Worm (Caenorhabditis elegans): ENCODE measurements around the gene F58A6.2.

F58A6.2 gene

ce11 chrII:5163283-5163682 is 26.8 kb downstream of the F58A6.2 start, which contains the start of gene srb-5:
Gene srb-5 (minus strand): TSS chrII:5163383.
- TF ChIP-seq gmeb-2 (tag; optimal IDR thresholded peaks at IDR 0.05) (no peak), ahr-1 (tag; optimal IDR thresholded peaks at IDR 0.05) (no peak), lim-6 (tag; optimal IDR thresholded peaks at IDR 0.05) (no peak), ceh-19 (GFP tag; optimal IDR thresholded peaks at IDR 0.05) (no peak), sdc-2 (tag; optimal IDR thresholded peaks at IDR 0.05) (no peak), ceh-45 (GFP tag; IDR thresholded peaks at IDR 0.05) (no peak), ceh-14 (tag; optimal IDR thresholded peaks at IDR 0.05) (no peak), odd-2 (tag; optimal IDR thresholded peaks at IDR 0.05) (no peak), ceh-9 (tag; optimal IDR thresholded peaks at IDR 0.05) (no peak), ets-4 (tag; optimal IDR thresholded peaks at IDR 0.05) (no peak), ceh-2 (tag; optimal IDR thresholded peaks at IDR 0.05) (no peak), mec-3 (tag; optimal IDR thresholded peaks at IDR 0.05; ENCODE audit: borderline replicate concordance) (no peak)

DNA sequence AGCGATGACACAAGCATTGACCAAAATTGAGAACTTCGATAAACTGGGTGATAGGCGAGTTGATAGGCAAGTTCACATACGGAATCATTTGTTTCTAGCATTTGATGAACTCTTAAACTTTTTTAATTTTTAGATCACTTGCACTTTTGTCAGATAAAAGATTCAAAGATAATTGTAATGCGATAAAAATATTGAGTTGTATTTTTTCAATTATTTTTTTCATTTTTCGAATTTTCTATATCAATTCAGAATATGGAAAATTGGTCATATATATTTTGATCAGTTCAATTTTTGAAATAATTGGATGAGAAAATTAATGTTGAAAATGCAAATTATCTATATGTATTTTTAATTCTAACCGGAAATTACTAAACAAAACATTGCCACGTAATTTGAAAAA is 30.2 kb downstream of the F58A6.2 start, which contains the start of gene srb-3:
TSS of gene srb-3 (minus strand) at position 101 of the 400 bp plus-strand sequence.
- TF ChIP-seq C08G9.2 (tag; optimal IDR thresholded peaks at IDR 0.05) (no peak), rnt-1 (tag; optimal IDR thresholded peaks at IDR 0.05) (no peak), pat-9 (tag; optimal IDR thresholded peaks at IDR 0.05) (no peak), pag-3 (tag; optimal IDR thresholded peaks at IDR 0.05; ENCODE audit: borderline replicate concordance) (no peak), dve-1 (tag; optimal IDR thresholded peaks at IDR 0.05) (no peak), unc-3 (GFP tag; conservative IDR thresholded peaks at IDR 0.05) (no peak), unc-3 (tag; optimal IDR thresholded peaks at IDR 0.05) (no peak), elt-4 (tag; optimal IDR thresholded peaks at IDR 0.05) (no peak), ceh-45 (GFP tag; IDR thresholded peaks at IDR 0.05) (no peak), ref-2 (tag; optimal IDR thresholded peaks at IDR 0.05) (no peak), ceh-14 (tag; optimal IDR thresholded peaks at IDR 0.05) (no peak), pha-2 (tag; optimal IDR thresholded peaks at IDR 0.05) (no peak), pqm-1 (tag; optimal IDR thresholded peaks at IDR 0.05) (no peak)

DNA sequence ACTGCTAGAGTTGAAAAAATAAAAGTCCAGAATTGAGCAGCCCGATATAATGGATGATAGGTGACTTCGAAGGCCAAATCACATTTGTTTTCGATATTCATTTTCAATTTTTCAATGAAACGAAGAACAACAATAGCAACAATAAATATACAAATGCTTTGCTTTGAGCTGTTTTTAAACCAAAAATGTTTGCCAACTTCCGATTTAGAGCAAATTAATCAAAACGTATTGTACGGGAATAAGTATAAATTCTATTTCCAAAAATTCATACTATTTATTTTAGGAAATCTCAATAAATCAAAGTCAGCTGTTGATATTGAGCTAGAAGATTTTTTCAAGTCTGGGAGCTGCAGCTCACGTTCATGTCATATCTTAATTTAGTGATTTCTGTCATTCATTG is 34.4 kb downstream of the F58A6.2 start, which contains the start of gene srb-1:
TSS of gene srb-1 (minus strand) at position 101 of the 400 bp plus-strand sequence.
- TF ChIP-seq unc-86 (tag; optimal IDR thresholded peaks at IDR 0.05) (no peak), tbx-2 (tag; optimal IDR thresholded peaks at IDR 0.05) (no peak), syd-9 (tag; optimal IDR thresholded peaks at IDR 0.05) (no peak), hlh-6 (tag; optimal IDR thresholded peaks at IDR 0.05) (no peak), fax-1 (tag; optimal IDR thresholded peaks at IDR 0.05) (no peak), ceh-34 (tag; optimal IDR thresholded peaks at IDR 0.05) (no peak), ceh-30 (tag; optimal IDR thresholded peaks at IDR 0.05) (no peak), C38D4.7 (GFP tag; optimal IDR thresholded peaks at IDR 0.05) (no peak), tbx-7 (tag; optimal IDR thresholded peaks at IDR 0.05) (no peak), C08G9.2 (tag; optimal IDR thresholded peaks at IDR 0.05) (no peak), pqm-1 (tag; optimal IDR thresholded peaks at IDR 0.05) (no peak), dmd-4 (tag; optimal IDR thresholded peaks at IDR 0.05; ENCODE audit: borderline replicate concordance) (no peak), sox-4 (tag; optimal IDR thresholded peaks at IDR 0.05) (no peak), ahr-1 (tag; optimal IDR thresholded peaks at IDR 0.05) (no peak), pros-1 (tag; optimal IDR thresholded peaks at IDR 0.05) (no peak), mec-3 (tag; optimal IDR thresholded peaks at IDR 0.05; ENCODE audit: borderline replicate concordance) (no peak), eyg-1 (tag; optimal IDR thresholded peaks at IDR 0.05) (no peak), elt-2 (tag; optimal IDR thresholded peaks at IDR 0.05) (no peak), ceh-6 (GFP tag; optimal IDR thresholded peaks at IDR 0.05) (no peak), nhr-232 (tag; optimal IDR thresholded peaks at IDR 0.05) (no peak)
